Worm (Caenorhabditis elegans) whole organism, midembryonic: ENCODE measurements around the gene R13H4.7.

ENCODE experiments used
- ztf-23 ChIP-seq: fragments of 200-800 bp; sonication (Bioruptor generic); IDR thresholded peaks from 2 replicates; pipeline ENCODE4 v1.3.6; 2022; ENCODE audit warnings: missing genetic modification reagents, missing genetic modification characterization, missing compliant biosample characterization
- ztf-29 ChIP-seq: fragments of 200-800 bp; sonication (Bioruptor generic); IDR thresholded peaks from 2 replicates; pipeline ENCODE4 v1.3.6; 2022; ENCODE audit warnings: missing genetic modification reagents, missing genetic modification characterization, missing compliant biosample characterization

DNA sequence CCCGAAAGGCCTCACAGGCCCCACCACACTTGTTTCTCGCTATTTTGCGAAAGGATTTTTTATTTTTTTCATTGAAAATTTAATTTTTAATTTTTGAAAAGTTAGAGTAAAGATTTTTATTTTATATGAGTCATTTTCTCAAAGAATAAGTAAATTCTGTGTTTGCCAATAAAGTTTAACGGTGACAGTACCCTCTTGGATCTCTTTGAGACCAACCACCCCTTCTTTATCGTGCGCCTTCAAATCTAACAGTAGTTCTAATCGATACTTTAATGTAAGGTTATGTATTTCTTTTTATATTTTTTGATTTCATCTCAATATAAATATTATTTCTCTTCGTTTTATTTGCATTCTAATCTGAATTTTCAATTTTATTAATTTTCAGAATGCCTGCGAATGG lies 22.6 kb downstream of the R13H4.7 start, which contains the start of gene hmp-1:
- TF ChIP-seq ztf-23 (GFP tag; lab: Robert Waterston, UW) (no peak), ztf-29 (GFP tag; lab: Robert Waterston, UW) (no peak)
